Worm (Caenorhabditis elegans) whole organism, L3 larva: ENCODE data around the gene C36B7.2.

ENCODE experiments used
- ZK546.5 ChIP-seq: sonication (generic microtip); optimal IDR thresholded peaks from 2 replicates; lab custom pipeline; 2017; ENCODE audit warnings: missing biosample characterization, missing genetic modification characterization
- aly-2 ChIP-seq: fragments of 150-350 bp; optimal IDR thresholded peaks from 2 replicates; lab custom pipeline; 2014; ENCODE audit warnings: missing biosample characterization, missing genetic modification characterization
- ama-1 ChIP-seq: fragments of 150-350 bp; optimal IDR thresholded peaks from 2 replicates; lab custom pipeline; 2018
- ceh-16 ChIP-seq: sonication (generic microtip); optimal IDR thresholded peaks from 2 replicates; lab custom pipeline; 2017; ENCODE audit warnings: missing biosample characterization, missing genetic modification characterization
- ceh-28 ChIP-seq: fragments of 150-350 bp; optimal IDR thresholded peaks from 2 replicates; lab custom pipeline; 2014; ENCODE audit warnings: missing biosample characterization, missing genetic modification reagents, missing genetic modification characterization
- ceh-9 ChIP-seq: sonication (generic microtip); optimal IDR thresholded peaks from 2 replicates; lab custom pipeline; 2018; ENCODE audit warnings: missing biosample characterization, missing genetic modification characterization
- egl-27 ChIP-seq: sonication (generic microtip); optimal IDR thresholded peaks from 4 replicates; lab custom pipeline; 2017; ENCODE audit warnings: missing biosample characterization, missing genetic modification reagents, missing genetic modification characterization
- egl-5 ChIP-seq: fragments of 150-350 bp; optimal IDR thresholded peaks from 2 replicates; lab custom pipeline; 2017; ENCODE audit warnings: missing biosample characterization, missing genetic modification reagents, missing genetic modification characterization, inconsistent platforms
- elt-1 ChIP-seq: fragments of 150-350 bp; optimal IDR thresholded peaks from 2 replicates; lab custom pipeline; 2014; ENCODE audit warnings: missing biosample characterization, missing genetic modification characterization
- elt-2 ChIP-seq: sonication (generic microtip); optimal IDR thresholded peaks from 2 replicates; lab custom pipeline; 2016; ENCODE audit warnings: missing genetic modification reagents, mild to moderate bottlenecking, missing genetic modification characterization, missing compliant biosample characterization
- elt-3 ChIP-seq, 3 experiments: fragments of 150-350 bp in 1 of 3; sonication (generic microtip) in 2 of 3; optimal IDR thresholded peaks; 2 replicates in 2 of 3; 4 replicates in 1 of 3; lab custom pipeline; 2014 to 2017; ENCODE audit warnings: missing biosample characterization in 3 of 3, missing genetic modification characterization in 3 of 3
- eor-1 ChIP-seq, 2 experiments: fragments of 150-350 bp; optimal IDR thresholded peaks; 2 replicates each; lab custom pipeline; 2014 to 2018; ENCODE audit warnings: missing biosample characterization in 2 of 2, missing genetic modification characterization in 2 of 2
- fkh-10 ChIP-seq: sonication (generic microtip); optimal IDR thresholded peaks from 2 replicates; lab custom pipeline; 2017; ENCODE audit warnings: missing biosample characterization, missing genetic modification reagents, missing genetic modification characterization
- fos-1 ChIP-seq: fragments of 150-350 bp; optimal IDR thresholded peaks from 2 replicates; lab custom pipeline; 2014; ENCODE audit warnings: missing biosample characterization, missing genetic modification characterization
- hmg-11 ChIP-seq: sonication (generic microtip); optimal IDR thresholded peaks from 2 replicates; lab custom pipeline; 2016; ENCODE audit warnings: missing genetic modification characterization, missing compliant biosample characterization
- lin-39 ChIP-seq: fragments of 150-350 bp; optimal IDR thresholded peaks from 2 replicates; lab custom pipeline; 2018; ENCODE audit warnings: missing biosample characterization, missing genetic modification reagents, missing genetic modification characterization
- mdl-1 ChIP-seq: fragments of 150-350 bp; optimal IDR thresholded peaks from 2 replicates; lab custom pipeline; 2014; ENCODE audit warnings: missing biosample characterization, missing genetic modification characterization
- mml-1 ChIP-seq: fragments of 150-350 bp; sonication (generic microtip); optimal IDR thresholded peaks from 3 replicates; lab custom pipeline; 2014; ENCODE audit warnings: missing biosample characterization, missing genetic modification characterization
- nhr-11 ChIP-seq: fragments of 150-350 bp; optimal IDR thresholded peaks from 2 replicates; lab custom pipeline; 2014; ENCODE audit warnings: missing biosample characterization, missing genetic modification characterization
- nhr-12 ChIP-seq: fragments of 150-350 bp; optimal IDR thresholded peaks from 2 replicates; lab custom pipeline; 2014; ENCODE audit warnings: missing biosample characterization, missing genetic modification characterization
- nhr-23 ChIP-seq: fragments of 150-350 bp; optimal IDR thresholded peaks from 2 replicates; lab custom pipeline; 2014; ENCODE audit warnings: missing biosample characterization, missing genetic modification reagents, missing genetic modification characterization
- nhr-237 ChIP-seq: fragments of 150-350 bp; optimal IDR thresholded peaks from 2 replicates; lab custom pipeline; 2014; ENCODE audit warnings: missing biosample characterization, missing genetic modification characterization
- nhr-25 ChIP-seq: sonication (generic microtip); optimal IDR thresholded peaks from 2 replicates; lab custom pipeline; 2017; ENCODE audit warnings: missing biosample characterization, missing genetic modification characterization
- nhr-43 ChIP-seq: sonication (generic microtip); optimal IDR thresholded peaks from 2 replicates; lab custom pipeline; 2016; ENCODE audit warnings: mild to moderate bottlenecking, missing genetic modification characterization, missing compliant biosample characterization; ENCODE audit not compliant: poor library complexity, severe bottlenecking
- nhr-67 ChIP-seq: fragments of 150-350 bp; optimal IDR thresholded peaks from 2 replicates; lab custom pipeline; 2014; ENCODE audit warnings: missing biosample characterization, missing genetic modification characterization
- nhr-76 ChIP-seq: fragments of 150-350 bp; sonication (generic microtip); optimal IDR thresholded peaks from 5 replicates; lab custom pipeline; 2014; ENCODE audit warnings: missing biosample characterization, missing genetic modification characterization
- nhr-77 ChIP-seq: fragments of 150-350 bp; optimal IDR thresholded peaks from 2 replicates; lab custom pipeline; 2014; ENCODE audit warnings: missing biosample characterization, missing genetic modification characterization
- pha-4 ChIP-seq: fragments of 150-350 bp; optimal IDR thresholded peaks from 2 replicates; lab custom pipeline; 2014; ENCODE audit warnings: missing biosample characterization, missing genetic modification reagents, missing genetic modification characterization
- pqm-1 ChIP-seq: fragments of 150-350 bp; optimal IDR thresholded peaks from 2 replicates; lab custom pipeline; 2017; ENCODE audit warnings: missing biosample characterization, missing genetic modification characterization, inconsistent platforms
- skn-1 ChIP-seq: fragments of 150-350 bp; optimal IDR thresholded peaks from 2 replicates; lab custom pipeline; 2014; ENCODE audit warnings: missing biosample characterization, missing genetic modification characterization
- snpc-4 ChIP-seq: fragments of 150-350 bp; optimal IDR thresholded peaks from 2 replicates; lab custom pipeline; 2014; ENCODE audit warnings: missing biosample characterization, missing genetic modification characterization
- unc-62 ChIP-seq: fragments of 150-350 bp; sonication (generic microtip); optimal IDR thresholded peaks from 4 replicates; lab custom pipeline; 2014; ENCODE audit warnings: missing biosample characterization, missing genetic modification reagents, missing genetic modification characterization
- zag-1 ChIP-seq: fragments of 150-350 bp; optimal IDR thresholded peaks from 2 replicates; lab custom pipeline; 2014; ENCODE audit warnings: missing biosample characterization, missing genetic modification characterization

C36B7.2 gene

DNA sequence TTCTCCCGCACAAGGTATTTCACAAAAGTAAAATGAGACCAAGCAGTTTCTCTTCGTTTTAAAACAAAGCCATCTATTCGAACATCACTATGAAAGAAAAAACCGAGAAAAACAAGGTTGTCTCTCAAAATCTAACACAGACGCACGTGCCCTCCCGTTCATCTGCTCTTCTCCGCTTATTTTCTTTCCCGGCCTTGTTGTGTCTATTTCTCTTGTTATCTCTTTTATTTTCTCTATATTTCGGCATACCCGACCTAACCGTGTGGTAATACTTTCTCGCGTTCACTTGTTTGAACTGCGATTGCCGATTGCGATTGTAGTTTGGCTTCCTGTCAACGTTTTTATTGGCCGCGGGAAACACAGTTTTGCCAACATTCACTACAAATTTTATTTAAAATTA is 23.3 kb downstream of the C36B7.2 start:
- TF ChIP-seq nhr-76 (tag; lab: Kevin White, UChicago) (no peak), mml-1 (tag; lab: Kevin White, UChicago) (no peak), fos-1 (tag; lab: Kevin White, UChicago) (no peak), nhr-25 (tag; lab: Kevin White, UChicago) (peak; percentile 34), elt-2 (tag; lab: Kevin White, UChicago) (peak; percentile 17), elt-1 (peak; percentile 17), mdl-1 (tag; lab: Kevin White, UChicago) (peak; percentile 36), nhr-23 (tag; lab: Kevin White, UChicago) (peak; percentile 22), pha-4 (tag; lab: Kevin White, UChicago) (peak; percentile 72)
- TF ChIP-seq, all 47 proteins: peak for 6

DNA sequence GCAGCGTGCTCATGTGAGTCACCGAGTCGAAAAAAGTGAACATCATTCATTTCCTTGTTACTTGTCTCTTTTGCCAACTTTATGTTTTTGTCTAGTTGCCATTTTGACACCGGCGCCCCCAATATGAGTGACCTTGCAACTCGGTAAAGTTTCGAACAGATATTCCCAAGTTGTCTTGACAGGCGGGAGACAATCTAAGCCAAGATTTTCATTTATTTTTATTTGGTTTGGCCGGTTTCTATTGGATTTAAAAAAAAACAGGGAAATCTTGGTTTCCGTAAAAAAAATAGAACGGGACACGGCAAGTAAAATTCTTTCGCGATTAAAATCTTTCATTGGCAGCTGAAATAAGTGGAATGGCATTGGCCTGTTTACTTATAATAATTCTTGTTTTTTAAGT is 25.0 kb downstream of the C36B7.2 start:
- TF ChIP-seq nhr-76 (tag; lab: Kevin White, UChicago) (no peak), eor-1 (tag; optimal IDR thresholded peaks at IDR 0.05; lab: Kevin White, UChicago) (no peak), ZK546.5 (tag; lab: Kevin White, UChicago) (no peak), egl-27 (tag; lab: Kevin White, UChicago) (no peak), elt-1 (no peak), mml-1 (tag; lab: Kevin White, UChicago) (no peak), ama-1 (no peak), nhr-25 (tag; lab: Kevin White, UChicago) (no peak), ceh-28 (no peak), elt-3 (tag; optimal IDR thresholded peaks at IDR 0.05; lab: Kevin White, UChicago) (no peak), fkh-10 (GFP tag; lab: Kevin White, UChicago) (no peak), snpc-4 (no peak), aly-2 (tag; lab: Kevin White, UChicago) (no peak), nhr-12 (tag; lab: Kevin White, UChicago) (no peak), nhr-67 (tag; lab: Kevin White, UChicago) (no peak), skn-1 (tag; lab: Kevin White, UChicago) (no peak)
- TF ChIP-seq, all 47 proteins: peak for 0

DNA sequence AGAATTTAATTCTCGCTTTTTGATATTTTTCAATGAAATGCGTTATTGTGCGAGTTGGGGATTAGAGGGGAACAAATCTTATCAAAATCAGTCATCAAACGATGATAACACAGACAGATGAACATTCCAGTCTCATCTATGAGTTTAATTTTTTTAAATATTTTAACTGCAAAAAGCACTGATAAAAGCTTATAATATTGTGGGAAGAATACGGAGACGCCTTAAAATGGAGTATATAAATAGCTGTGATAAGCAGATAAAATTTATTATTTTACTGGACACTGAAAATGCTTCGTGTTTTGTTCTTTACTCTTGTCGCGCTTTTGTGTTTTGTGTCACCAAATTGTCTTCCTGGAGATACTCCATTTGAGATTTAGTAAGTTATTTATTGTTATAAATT is 33.4 kb downstream of the C36B7.2 start, which contains the start of gene clec-86:
clec-86 (plus strand) TSS at position 262 of the 400 bp plus-strand sequence.
- TF ChIP-seq pqm-1: peak; percentile 89
- TF ChIP-seq lin-39 (tag; lab: Kevin White, UChicago): no peak
- peak; percentile 72 for TF ChIP-seq elt-2 (tag; lab: Kevin White, UChicago)

DNA sequence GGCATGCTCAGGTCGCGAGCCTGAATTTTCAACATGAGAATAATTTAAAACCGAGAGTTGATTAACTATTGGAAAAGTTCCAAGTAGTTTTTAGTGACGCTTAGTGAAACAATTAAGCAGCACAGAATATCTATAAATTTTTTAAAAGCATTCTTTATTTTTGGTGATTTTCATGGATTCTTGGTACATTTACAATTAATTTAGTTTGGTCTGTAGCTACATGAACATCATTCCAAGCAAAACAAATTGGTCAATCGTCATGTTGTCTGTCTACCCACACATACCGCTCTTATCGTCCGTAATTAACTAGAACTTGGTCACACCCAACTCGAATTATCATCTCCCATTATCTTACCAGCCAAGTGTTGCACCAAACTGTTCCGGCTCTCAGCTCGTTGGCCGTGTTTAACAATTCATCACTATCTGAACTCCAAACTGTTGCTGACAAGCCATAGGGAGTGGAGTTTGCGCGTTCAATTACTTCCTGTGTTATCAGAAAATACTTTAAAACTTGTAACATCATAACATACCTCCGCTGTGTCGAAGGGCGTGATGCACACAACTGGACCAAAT is 34.6 kb downstream of the C36B7.2 start:
- TF ChIP-seq elt-2 (tag; lab: Kevin White, UChicago) (peak; percentile 16), nhr-43 (tag; lab: Kevin White, UChicago) (no peak), nhr-237 (tag; lab: Kevin White, UChicago) (no peak), egl-27 (tag; lab: Kevin White, UChicago) (no peak), ceh-9 (tag; lab: Kevin White, UChicago) (no peak), ceh-16 (no peak), zag-1 (no peak), egl-5 (tag; lab: Kevin White, UChicago) (no peak)

DNA sequence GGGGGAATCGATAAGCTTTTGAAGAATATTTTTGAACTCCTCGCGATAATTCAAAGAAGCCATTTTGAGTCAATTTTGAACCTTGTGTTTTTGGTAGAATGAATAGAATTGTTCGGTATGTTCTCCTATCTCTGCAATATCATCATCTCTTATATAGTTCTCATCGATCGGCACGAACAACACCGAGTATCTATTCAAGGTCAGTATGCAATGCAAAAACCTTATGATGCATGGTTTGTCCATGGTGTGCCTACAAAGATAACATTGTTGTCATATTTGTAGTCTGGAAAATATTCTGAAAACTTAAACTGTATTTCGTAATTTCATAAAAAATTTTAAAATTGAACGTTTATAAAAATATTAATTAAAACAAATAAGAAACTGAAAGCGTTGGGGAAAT is 37.3 kb downstream of the C36B7.2 start, which contains the start of gene alh-10:
alh-10 (minus strand) TSS at position 127 of the 400 bp plus-strand sequence.
- TF ChIP-seq unc-62 (GFP tag; lab: Kevin White, UChicago): no peak
- no peak for TF ChIP-seq nhr-11 (tag; lab: Kevin White, UChicago)
- peak; percentile 62 for TF ChIP-seq nhr-25 (tag; lab: Kevin White, UChicago)
- TF ChIP-seq hmg-11: no peak
- TF ChIP-seq nhr-43 (tag; lab: Kevin White, UChicago): no peak
- TF ChIP-seq nhr-77 (tag; lab: Kevin White, UChicago): no peak
- TF ChIP-seq pqm-1: peak; percentile 22
